Fruit fly (Drosophila melanogaster) Kc167 (cell line): ENCODE results near the gene sip2.

ENCODE experiments used
- h ChIP-seq: fragments of >200 bp; optimal IDR thresholded peaks from 3 replicates; lab custom pipeline; 2018; ENCODE audit warnings: missing external identifiers
- insv ChIP-seq: fragments of >200 bp; optimal IDR thresholded peaks from 3 replicates; lab custom pipeline; 2018; ENCODE audit warnings: missing external identifiers
- psq ChIP-seq: fragments of >200 bp; optimal IDR thresholded peaks from 2 replicates; lab custom pipeline; 2017; ENCODE audit warnings: missing external identifiers
- ttk ChIP-seq: sonication (Bioruptor generic); optimal IDR thresholded peaks from 2 replicates; lab custom pipeline; 2017; ENCODE audit warnings: missing external identifiers

dm6 chr2L:6964022-6964434, at the start of gene sip2, which contains the start of gene Coprox:
- TF ChIP-seq h (no peak), psq (lab: Kevin White, UChicago) (no peak), insv (lab: Kevin White, UChicago) (no peak), ttk (lab: Kevin White, UChicago) (no peak)
